Worm (Caenorhabditis elegans): Measurements from ENCODE around the gene T28C6.3.

DNA sequence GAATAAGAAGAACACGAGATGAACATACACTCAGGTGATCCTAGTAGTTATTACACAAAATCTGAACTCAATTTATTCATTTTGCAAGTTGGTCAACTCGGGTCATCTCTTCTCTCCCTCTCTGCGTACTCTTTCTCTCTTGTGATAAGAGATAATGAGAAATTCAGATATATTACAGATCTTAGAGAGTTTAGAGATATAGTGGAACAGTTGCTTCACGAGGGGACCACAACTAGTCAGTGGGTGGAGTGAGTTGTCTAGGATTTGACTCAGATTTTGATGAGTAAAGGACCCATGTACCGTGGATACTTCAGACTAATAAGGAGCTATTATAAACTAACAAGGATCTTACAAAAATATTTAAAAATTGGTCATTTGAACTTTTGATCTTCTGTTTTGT, 6.5 kb upstream of the T28C6.3 start, which contains the start of gene exc-5:
- TF ChIP-seq nhr-237 (tag; optimal IDR thresholded peaks at IDR 0.05) (no peak), snpc-4 (tag; optimal IDR thresholded peaks at IDR 0.05) (no peak), pqm-1 (tag; optimal IDR thresholded peaks at IDR 0.05) (no peak), unc-39 (tag; optimal IDR thresholded peaks at IDR 0.05) (no peak), unc-62 (GFP tag; optimal IDR thresholded peaks at IDR 0.05) (no peak), elt-3 (tag; optimal IDR thresholded peaks at IDR 0.05) (no peak), ama-1 (optimal IDR thresholded peaks at IDR 0.05) (no peak), ceh-82 (tag; optimal IDR thresholded peaks at IDR 0.05) (no peak), nhr-25 (tag; optimal IDR thresholded peaks at IDR 0.05) (no peak), mdl-1 (tag; optimal IDR thresholded peaks at IDR 0.05) (no peak), egl-27 (tag; optimal IDR thresholded peaks at IDR 0.05) (no peak), nhr-28 (tag; optimal IDR thresholded peaks at IDR 0.05) (no peak)
